Worm (Caenorhabditis elegans) whole organism, L1 larva: ENCODE results near the gene clec-123.

Experiments
- ceh-8 ChIP-seq: fragments of 200-800 bp; sonication (Bioruptor generic); optimal IDR thresholded peaks from 2 replicates; lab custom pipeline; 2018; ENCODE audit warnings: mild to moderate bottlenecking, missing genetic modification characterization, moderate library complexity, missing compliant biosample characterization
- elt-3 ChIP-seq, 6 experiments: fragments of 150-350 bp in 1 of 6; sonication (generic microtip); optimal IDR thresholded peaks; 2 replicates each; lab custom pipeline; 2017 to 2018; ENCODE audit warnings: missing biosample characterization in 6 of 6, missing genetic modification characterization in 6 of 6, inconsistent platforms in 1 of 6
- lin-39 ChIP-seq: fragments of 150-350 bp; optimal IDR thresholded peaks from 2 replicates; lab custom pipeline; 2014; ENCODE audit warnings: missing biosample characterization, missing genetic modification reagents, missing genetic modification characterization
- zag-1 ChIP-seq: fragments of 150-350 bp; optimal IDR thresholded peaks from 2 replicates; lab custom pipeline; 2014; ENCODE audit warnings: missing biosample characterization, missing genetic modification characterization

DNA sequence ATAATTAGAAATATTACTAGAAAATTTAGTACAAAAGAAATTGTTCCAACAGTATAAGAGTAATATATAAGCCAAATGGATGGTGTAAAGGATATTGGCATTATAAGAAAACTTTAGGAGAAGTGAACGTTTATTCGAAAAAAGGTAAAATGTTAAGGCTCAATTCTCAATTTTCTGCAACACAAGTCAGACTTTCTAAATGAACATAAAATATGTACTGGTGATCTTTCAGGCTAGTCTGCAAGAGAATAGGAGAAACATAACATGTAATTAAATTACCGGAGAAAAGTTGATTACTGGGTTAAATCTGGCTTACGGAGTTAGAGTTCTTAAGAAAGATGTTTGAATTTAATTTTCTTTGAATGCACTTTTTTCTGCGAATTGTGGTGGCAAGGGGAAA is 42.7 kb downstream of the clec-123 start, which contains the start of gene sri-33:
- TF ChIP-seq ceh-8 (GFP tag; lab: Kevin White, UChicago) (no peak), elt-3 (tag; optimal IDR thresholded peaks at IDR 0.05; lab: Kevin White, UChicago) (no peak), zag-1 (no peak), lin-39 (no peak)
